Fruit fly (Drosophila melanogaster) whole organism, wandering third instar larva: Measurements from ENCODE around the gene CG17568.

Experiments
- Abd-B ChIP-seq: fragments of >200 bp; optimal IDR thresholded peaks from 2 replicates; lab custom pipeline; 2017; ENCODE audit warnings: missing biosample characterization, missing genetic modification characterization
- CG32264 ChIP-seq: fragments of 200-800 bp; sonication (Bioruptor generic); optimal IDR thresholded peaks from 2 replicates; lab custom pipeline; 2016; ENCODE audit warnings: missing biosample characterization, missing genetic modification characterization
- CG9705 ChIP-seq: fragments of 200-800 bp; sonication (Bioruptor generic); optimal IDR thresholded peaks from 2 replicates; lab custom pipeline; 2018; ENCODE audit warnings: missing biosample characterization, mild to moderate bottlenecking, missing genetic modification characterization
- CrebA ChIP-seq: fragments of 200-800 bp; sonication (Bioruptor generic); optimal IDR thresholded peaks from 2 replicates; lab custom pipeline; 2016; ENCODE audit warnings: missing biosample characterization, mild to moderate bottlenecking, missing genetic modification characterization, borderline replicate concordance
- Dfd ChIP-seq: fragments of >200 bp; optimal IDR thresholded peaks from 2 replicates; lab custom pipeline; 2017; ENCODE audit warnings: missing biosample characterization, missing genetic modification characterization
- Dif ChIP-seq: fragments of 200-275, 200-300 bp; sonication (Bioruptor generic); optimal IDR thresholded peaks from 2 replicates; lab custom pipeline; 2018; ENCODE audit warnings: missing biosample characterization, missing genetic modification characterization; ENCODE audit not compliant: partially characterized antibody
- GATAd ChIP-seq: sonication (Bioruptor generic); optimal IDR thresholded peaks from 2 replicates; lab custom pipeline; 2016; ENCODE audit warnings: missing biosample characterization, missing genetic modification characterization
- HLH106 ChIP-seq: fragments of 200-800 bp; optimal IDR thresholded peaks from 3 replicates; lab custom pipeline; 2019; ENCODE audit warnings: missing biosample characterization, mild to moderate bottlenecking, missing genetic modification characterization, moderate library complexity
- Hnf4 ChIP-seq: fragments of 200-800 bp; sonication (Bioruptor generic); optimal IDR thresholded peaks from 2 replicates; lab custom pipeline; 2016; ENCODE audit warnings: missing biosample characterization, mild to moderate bottlenecking, missing genetic modification characterization
- Hr78 ChIP-seq: fragments of >200 bp; optimal IDR thresholded peaks from 2 replicates; lab custom pipeline; 2017; ENCODE audit warnings: missing biosample characterization, missing genetic modification characterization
- Hr83 ChIP-seq: fragments of 200-300 bp; sonication (Bioruptor generic); optimal IDR thresholded peaks from 2 replicates; lab custom pipeline; 2016; ENCODE audit warnings: missing biosample characterization, mild to moderate bottlenecking, missing genetic modification characterization, moderate library complexity; ENCODE audit not compliant: poor library complexity, severe bottlenecking
- Jra ChIP-seq: sonication (Bioruptor generic); optimal IDR thresholded peaks from 2 replicates; lab custom pipeline; 2016; ENCODE audit warnings: missing biosample characterization, missing genetic modification characterization
- Mio ChIP-seq: sonication (Bioruptor generic); optimal IDR thresholded peaks from 2 replicates; lab custom pipeline; 2016; ENCODE audit warnings: missing biosample characterization, missing genetic modification characterization
- Myc ChIP-seq: fragments of >200 bp; optimal IDR thresholded peaks from 2 replicates; lab custom pipeline; 2017
- N ChIP-seq: fragments of >200 bp; optimal IDR thresholded peaks from 2 replicates; lab custom pipeline; 2018; ENCODE audit warnings: missing biosample characterization, missing external identifiers, missing genetic modification characterization
- OdsH ChIP-seq: fragments of 200-800 bp; sonication (Bioruptor generic); optimal IDR thresholded peaks from 2 replicates; lab custom pipeline; 2016; ENCODE audit warnings: missing biosample characterization, mild to moderate bottlenecking, missing genetic modification characterization
- Rel ChIP-seq, 2 experiments: fragments of 200-800 bp; sonication (Bioruptor generic) in 1 of 2; optimal IDR thresholded peaks; 2 replicates in 1 of 2; 3 replicates in 1 of 2; lab custom pipeline; 2016 to 2019; ENCODE audit warnings: mild to moderate bottlenecking in 2 of 2, missing biosample characterization in 2 of 2, missing genetic modification characterization in 2 of 2, moderate library complexity in 1 of 2
- Sp1 ChIP-seq: fragments of 200-800 bp; sonication (Bioruptor generic); optimal IDR thresholded peaks from 3 replicates; lab custom pipeline; 2019; ENCODE audit warnings: missing biosample characterization, mild to moderate bottlenecking, missing genetic modification characterization, moderate library complexity
- Vsx2 ChIP-seq: fragments of 200-300, 225-300 bp; sonication (Bioruptor generic); optimal IDR thresholded peaks from 2 replicates; lab custom pipeline; 2018; ENCODE audit warnings: missing biosample characterization, missing genetic modification characterization; ENCODE audit not compliant: partially characterized antibody
- br ChIP-seq: fragments of 200-800 bp; sonication (Bioruptor generic); optimal IDR thresholded peaks from 2 replicates; lab custom pipeline; 2016; ENCODE audit warnings: missing biosample characterization, missing genetic modification characterization
- brk ChIP-seq: fragments of 200-800 bp; sonication (Bioruptor generic); optimal IDR thresholded peaks from 2 replicates; lab custom pipeline; 2016; ENCODE audit warnings: missing biosample characterization, mild to moderate bottlenecking, missing genetic modification characterization
- dl ChIP-seq, 2 experiments: fragments of 175-275, 200-275 bp in 1 of 2; fragments of 200-275 bp in 1 of 2; sonication (Bioruptor generic); optimal IDR thresholded peaks; lab custom pipeline; 2018; ENCODE audit warnings: mild to moderate bottlenecking in 2 of 2, missing biosample characterization in 2 of 2, missing genetic modification characterization in 2 of 2, moderate library complexity in 2 of 2; ENCODE audit not compliant: partially characterized antibody in 2 of 2, insufficient read depth in 1 of 2
- dmrt93B ChIP-seq: fragments of 200-800 bp; sonication (Bioruptor generic); optimal IDR thresholded peaks from 2 replicates; lab custom pipeline; 2018; ENCODE audit warnings: missing biosample characterization, mild to moderate bottlenecking, missing genetic modification characterization
- dsf ChIP-seq: sonication (Bioruptor generic); optimal IDR thresholded peaks from 2 replicates; lab custom pipeline; 2016; ENCODE audit warnings: missing biosample characterization, missing genetic modification characterization, borderline replicate concordance
- ey ChIP-seq: fragments of 200-800 bp; sonication (Bioruptor generic); optimal IDR thresholded peaks from 2 replicates; lab custom pipeline; 2016; ENCODE audit warnings: missing biosample characterization, missing genetic modification characterization
- foxo ChIP-seq, 2 experiments: fragments of 200-800 bp; sonication (Bioruptor generic); optimal IDR thresholded peaks; 2 replicates in 1 of 2; 3 replicates in 1 of 2; lab custom pipeline; 2016 to 2017; ENCODE audit warnings: missing biosample characterization in 2 of 2, missing genetic modification characterization in 2 of 2
- fru ChIP-seq: fragments of 200-800 bp; sonication (Bioruptor generic); optimal IDR thresholded peaks from 3 replicates; lab custom pipeline; 2016; ENCODE audit warnings: missing biosample characterization, mild to moderate bottlenecking, missing genetic modification characterization
- h ChIP-seq: fragments of 200-800 bp; sonication (Bioruptor generic); optimal IDR thresholded peaks from 3 replicates; lab custom pipeline; 2016; ENCODE audit warnings: missing biosample characterization, mild to moderate bottlenecking, missing genetic modification characterization
- jim ChIP-seq: fragments of 175-275, 200-325 bp; sonication (Bioruptor generic); optimal IDR thresholded peaks from 2 replicates; lab custom pipeline; 2016; ENCODE audit warnings: missing biosample characterization, mild to moderate bottlenecking, missing genetic modification characterization
- lola ChIP-seq: fragments of >200 bp; optimal IDR thresholded peaks from 2 replicates; lab custom pipeline; 2017; ENCODE audit warnings: missing biosample characterization, missing genetic modification characterization
- pan ChIP-seq: fragments of >200 bp; optimal IDR thresholded peaks from 2 replicates; lab custom pipeline; 2017
- psq ChIP-seq: fragments of 200-800 bp; sonication (Bioruptor generic); optimal IDR thresholded peaks from 3 replicates; lab custom pipeline; 2017; ENCODE audit warnings: missing biosample characterization, mild to moderate bottlenecking, missing genetic modification characterization, moderate library complexity
- rgr ChIP-seq: fragments of 200-800 bp; sonication (Bioruptor generic); optimal IDR thresholded peaks from 3 replicates; lab custom pipeline; 2016; ENCODE audit warnings: missing biosample characterization, mild to moderate bottlenecking, missing genetic modification characterization
- sage ChIP-seq: fragments of 200-800 bp; sonication (Bioruptor generic); optimal IDR thresholded peaks from 2 replicates; lab custom pipeline; 2016; ENCODE audit warnings: missing biosample characterization, mild to moderate bottlenecking, missing genetic modification characterization
- sv ChIP-seq: fragments of 200-800 bp; sonication (Bioruptor generic); optimal IDR thresholded peaks from 3 replicates; lab custom pipeline; 2016; ENCODE audit warnings: missing biosample characterization, missing genetic modification characterization
- tai ChIP-seq: sonication (Bioruptor generic); optimal IDR thresholded peaks from 2 replicates; lab custom pipeline; 2016; ENCODE audit warnings: missing biosample characterization, missing genetic modification characterization
- usp ChIP-seq: fragments of >200 bp; optimal IDR thresholded peaks from 2 replicates; lab custom pipeline; 2017; ENCODE audit warnings: missing biosample characterization, missing genetic modification characterization
- woc ChIP-seq: sonication (Bioruptor generic); optimal IDR thresholded peaks from 2 replicates; lab custom pipeline; 2016; ENCODE audit warnings: missing biosample characterization, mild to moderate bottlenecking, missing genetic modification characterization

The CG17568 gene

DNA sequence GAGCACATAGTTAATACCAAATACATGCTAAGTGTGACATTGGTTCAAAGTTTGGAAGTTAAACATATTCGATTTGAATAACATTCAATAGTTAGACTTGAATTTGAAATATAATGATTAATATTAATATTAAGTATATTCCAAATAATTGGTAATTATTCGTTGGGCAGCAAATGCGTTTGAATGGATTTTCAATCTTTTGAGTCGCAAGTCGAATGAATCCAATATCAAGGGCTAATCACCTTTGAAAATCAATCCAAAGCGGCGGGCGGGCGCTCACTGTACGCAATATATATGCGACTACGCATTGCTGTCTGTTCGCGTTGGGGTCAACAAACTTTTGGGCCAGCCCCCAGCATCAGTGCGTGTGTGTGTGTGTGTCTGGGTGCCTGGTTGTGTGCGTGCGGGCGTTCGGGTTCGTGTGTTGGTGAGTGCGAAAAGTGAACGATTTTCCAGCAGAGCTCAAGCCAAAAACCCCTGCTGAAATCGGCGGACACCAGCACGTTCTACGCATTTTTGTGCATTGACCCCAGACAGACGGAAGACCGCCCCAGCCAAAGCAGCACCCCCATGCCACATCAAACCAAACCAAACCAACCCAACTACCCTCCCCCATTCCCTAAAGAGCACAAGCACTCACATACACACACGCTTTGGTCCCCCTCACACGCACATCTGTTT, 43.0 kb downstream of the CG17568 start:
- no peak for TF ChIP-seq dl (GFP tag; optimal IDR thresholded peaks at IDR 0.05; lab: Kevin White, UChicago; ENCODE audit: insufficient read depth in 1 of 2, partially characterized antibody in 2 of 2)
- peak; percentile 69 for TF ChIP-seq Dfd
- TF ChIP-seq Rel (GFP tag; optimal IDR thresholded peaks at IDR 0.05; lab: Kevin White, UChicago) = no peak
- peak; percentile 13 for TF ChIP-seq Rel (tag; optimal IDR thresholded peaks at IDR 0.05; lab: Kevin White, UChicago)

DNA sequence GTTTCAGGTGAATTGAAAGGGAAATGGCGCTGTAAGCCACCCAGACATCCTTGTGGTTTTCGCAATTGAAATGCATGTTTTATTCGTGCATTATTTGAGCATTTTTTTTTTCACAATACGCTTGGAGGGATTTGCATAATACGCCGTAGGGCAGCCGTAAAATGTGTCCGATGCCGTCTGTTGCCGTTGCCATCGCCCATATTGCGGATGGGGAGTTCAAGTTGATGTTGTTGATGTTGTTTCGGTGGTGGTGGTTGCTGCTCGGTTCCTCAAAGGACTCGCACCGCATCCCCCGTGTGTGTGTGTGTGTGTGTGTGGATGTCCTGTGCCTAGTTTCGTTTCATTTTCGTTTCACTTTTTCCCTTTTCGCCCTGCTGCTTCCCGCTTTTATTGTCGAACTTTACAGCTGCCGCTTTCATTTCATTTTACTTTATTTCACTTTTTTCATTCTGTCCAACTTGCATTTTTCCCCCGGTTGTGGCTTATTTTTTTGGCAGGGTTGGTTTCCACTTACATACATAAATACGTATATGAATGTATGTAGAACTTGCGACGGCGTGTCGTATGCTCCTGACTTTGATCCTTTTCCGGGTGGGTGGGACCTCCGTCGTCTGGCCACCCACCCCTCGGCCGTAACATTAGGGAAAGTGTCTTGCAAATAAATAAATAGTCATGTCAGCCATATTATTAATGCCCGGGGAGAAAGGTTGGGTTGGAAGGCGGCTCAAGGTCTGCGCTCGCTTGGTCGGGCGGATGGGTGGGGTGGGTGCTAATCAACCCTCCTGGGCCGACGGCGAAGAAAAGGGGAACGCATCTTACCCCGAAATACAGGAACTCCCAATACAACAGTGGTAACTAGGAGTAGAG, 43.8 kb downstream of the CG17568 start:
- TF ChIP-seq Dfd (peak; percentile 83), Hnf4 (GFP tag; lab: Kevin White, UChicago) (no peak), Jra (GFP tag; lab: Kevin White, UChicago) (no peak), lola (GFP tag; lab: Kevin White, UChicago) (no peak)

DNA sequence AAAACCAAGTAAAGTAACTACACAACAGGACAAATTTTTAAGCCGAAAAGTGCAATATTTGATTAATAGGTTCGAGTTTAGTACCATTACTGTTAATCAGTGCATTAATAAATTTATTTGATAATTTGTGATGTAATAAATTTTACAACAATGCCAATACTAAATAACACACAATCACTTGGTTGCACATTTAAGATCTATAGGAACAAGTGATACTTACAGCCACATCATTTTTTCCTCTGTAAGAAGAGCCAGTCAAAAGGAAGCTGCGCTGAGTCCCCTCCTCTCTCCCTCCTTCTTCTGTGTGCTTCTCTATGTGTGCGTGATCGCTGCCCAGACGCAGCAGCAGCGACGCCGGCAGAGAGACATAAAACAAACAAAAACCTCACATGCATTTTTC, 44.8 kb downstream of the CG17568 start:
- TF ChIP-seq sage (GFP tag; lab: Kevin White, UChicago) (peak; percentile 79), h (GFP tag; lab: Kevin White, UChicago) (peak; percentile 95), Dif (GFP tag; lab: Kevin White, UChicago) (peak; percentile 3), fru (GFP tag; lab: Kevin White, UChicago) (peak; percentile 96), dl (GFP tag; optimal IDR thresholded peaks at IDR 0.05; lab: Kevin White, UChicago; ENCODE audit: insufficient read depth in 1 of 2, partially characterized antibody in 2 of 2) (peak in 1 of 2 experiments; percentile 3), usp (no peak), pan (no peak), brk (GFP tag; lab: Kevin White, UChicago) (peak; percentile 70), Abd-B (GFP tag; lab: Kevin White, UChicago) (no peak), psq (GFP tag; lab: Kevin White, UChicago) (peak; percentile 100), jim (GFP tag; lab: Kevin White, UChicago) (no peak), woc (GFP tag; lab: Kevin White, UChicago) (peak; percentile 91), tai (GFP tag; lab: Kevin White, UChicago) (peak; percentile 55), dmrt93B (GFP tag; lab: Kevin White, UChicago) (peak; percentile 87), CG32264 (peak; percentile 52), rgr (GFP tag; lab: Kevin White, UChicago) (peak; percentile 92), Hnf4 (GFP tag; lab: Kevin White, UChicago) (peak; percentile 77), N (no peak), ey (GFP tag; lab: Kevin White, UChicago) (peak; percentile 93), Sp1 (GFP tag; lab: Kevin White, UChicago) (peak; percentile 66), GATAd (GFP tag; lab: Kevin White, UChicago) (no peak), HLH106 (tag; lab: Kevin White, UChicago) (peak; percentile 91), foxo (GFP tag; optimal IDR thresholded peaks at IDR 0.05; lab: Kevin White, UChicago) (peak in 1 of 2 experiments; percentile 88), CrebA (no peak), Hr83 (GFP tag; lab: Kevin White, UChicago) (no peak), Dfd (peak; percentile 78), Jra (GFP tag; lab: Kevin White, UChicago) (peak; percentile 59), sv (no peak), lola (GFP tag; lab: Kevin White, UChicago) (no peak), br (GFP tag; lab: Kevin White, UChicago) (peak; percentile 88), Mio (GFP tag; lab: Kevin White, UChicago) (peak; percentile 29), CG9705 (GFP tag; lab: Kevin White, UChicago) (peak; percentile 81), Rel (GFP tag; optimal IDR thresholded peaks at IDR 0.05; lab: Kevin White, UChicago) (peak; percentile 46), Rel (tag; optimal IDR thresholded peaks at IDR 0.05; lab: Kevin White, UChicago) (peak; percentile 46), OdsH (GFP tag; lab: Kevin White, UChicago) (peak; percentile 94), dsf (GFP tag; lab: Kevin White, UChicago) (no peak), Vsx2 (GFP tag; lab: Kevin White, UChicago) (no peak), Hr78 (no peak), Myc (lab: Kevin White, UChicago) (no peak)
